Comparison of ENCODE assay signal across 3 worm cellular contexts in genomic region chrX:12664987-12665451, ce11.
TF ChIP-seq lines count a peak whose summit lies in the region.

No protein-coding gene starts in this region.

TF ChIP-seq in whole organism, L1 larva, 84 proteins besides CTCF, POLR2A, EP300 and RAD21 (continued from another document and continues in another):
- TF ChIP-seq zip-4 (GFP tag; optimal IDR thresholded peaks at IDR 0.05; lab: Kevin White, UChicago) (peak; percentile 36), unc-62 (GFP tag; optimal IDR thresholded peaks at IDR 0.05; lab: Kevin White, UChicago) (no peak), jun-1 (tag; optimal IDR thresholded peaks at IDR 0.05; lab: Kevin White, UChicago) (peak; percentile 40), mab-9 (GFP tag; IDR thresholded peaks at IDR 0.05; lab: Robert Waterston, UW) (peak; percentile 39; the same call in 1 of the 2 replicates), ztf-11 (tag; optimal IDR thresholded peaks at IDR 0.05; lab: Kevin White, UChicago) (peak in 1 of 2 experiments; percentile 59), pag-3 (tag; optimal IDR thresholded peaks at IDR 0.05; lab: Kevin White, UChicago; ENCODE audit: borderline replicate concordance, insufficient read depth) (no peak), sptf-1 (tag; optimal IDR thresholded peaks at IDR 0.05; lab: Kevin White, UChicago) (no peak), efl-1 (optimal IDR thresholded peaks at IDR 0.05; lab: Kevin White, UChicago) (peak; percentile 17 to 18), efl-1 (GFP tag; optimal IDR thresholded peaks at IDR 0.05 in 1 of 2; lab: Kevin White, UChicago) (peak in 1 of 2 experiments; percentile 93), aha-1 (tag; optimal IDR thresholded peaks at IDR 0.05; lab: Kevin White, UChicago) (no peak), nhr-85 (tag; lab: Kevin White, UChicago) (peak; percentile 69), fkh-10 (GFP tag; optimal IDR thresholded peaks at IDR 0.05; lab: Kevin White, UChicago) (peak; percentile 53), alr-1 (tag; optimal IDR thresholded peaks at IDR 0.05; lab: Kevin White, UChicago; ENCODE audit: borderline replicate concordance) (no peak), isw-1 (GFP tag; IDR thresholded peaks at IDR 0.05; lab: Robert Waterston, UW) (peak; percentile 33; the same call in 1 of the 2 replicates), nhr-12 (tag; optimal IDR thresholded peaks at IDR 0.05; lab: Kevin White, UChicago) (no peak), snpc-4 (tag; optimal IDR thresholded peaks at IDR 0.05; lab: Kevin White, UChicago) (peak; percentile 7), ztf-4 (tag; optimal IDR thresholded peaks at IDR 0.05; lab: Kevin White, UChicago) (peak; percentile 71), lsy-2 (tag; optimal IDR thresholded peaks at IDR 0.05; lab: Kevin White, UChicago) (peak; percentile 28 to 69), sox-4 (tag; optimal IDR thresholded peaks at IDR 0.05; lab: Kevin White, UChicago) (peak; percentile 50), unc-30 (tag; optimal IDR thresholded peaks at IDR 0.05; lab: Kevin White, UChicago) (no peak), nhr-19 (GFP tag; conservative IDR thresholded peaks at IDR 0.05; lab: Robert Waterston, UW) (peak; percentile 78), nhr-11 (tag; optimal IDR thresholded peaks at IDR 0.05; lab: Kevin White, UChicago) (no peak), nhr-28 (tag; optimal IDR thresholded peaks at IDR 0.05; lab: Kevin White, UChicago) (no peak), nhr-84 (tag; optimal IDR thresholded peaks at IDR 0.05; lab: Kevin White, UChicago) (no peak), nhr-90 (tag; optimal IDR thresholded peaks at IDR 0.05; lab: Kevin White, UChicago; ENCODE audit: poor library complexity) (peak; percentile 53), xbp-1 (tag; optimal IDR thresholded peaks at IDR 0.05; lab: Kevin White, UChicago) (peak; percentile 66), ceh-82 (tag; optimal IDR thresholded peaks at IDR 0.05; lab: Kevin White, UChicago) (peak; percentile 61 to 77 (median 69)), rnt-1 (tag; optimal IDR thresholded peaks at IDR 0.05; lab: Kevin White, UChicago) (peak; percentile 76), F16B12.6 (tag; optimal IDR thresholded peaks at IDR 0.05; lab: Kevin White, UChicago) (no peak), dpl-1 (GFP tag; optimal IDR thresholded peaks at IDR 0.05; lab: Kevin White, UChicago) (peak in 2 of 3 experiments; percentile 20 to 32), nhr-237 (tag; optimal IDR thresholded peaks at IDR 0.05; lab: Kevin White, UChicago) (no peak), fkh-4 (tag; optimal IDR thresholded peaks at IDR 0.05; lab: Kevin White, UChicago; ENCODE audit: borderline replicate concordance) (no peak), C16A3.4 (tag; optimal IDR thresholded peaks at IDR 0.05; lab: Kevin White, UChicago) (peak; percentile 51), mef-2 (tag; optimal IDR thresholded peaks at IDR 0.05; lab: Kevin White, UChicago) (peak; percentile 27), mep-1 (tag; optimal IDR thresholded peaks at IDR 0.05; lab: Kevin White, UChicago) (peak; percentile 63), fkh-8 (tag; optimal IDR thresholded peaks at IDR 0.05; lab: Kevin White, UChicago) (peak; percentile 65), skn-1 (tag; optimal IDR thresholded peaks at IDR 0.05; lab: Kevin White, UChicago) (peak; percentile 8), snu-23 (GFP tag; optimal IDR thresholded peaks at IDR 0.05; lab: Kevin White, UChicago) (peak; percentile 88), ama-1 (optimal IDR thresholded peaks at IDR 0.05; lab: Kevin White, UChicago) (peak; percentile 68), Y116A8C.19 (tag; optimal IDR thresholded peaks at IDR 0.05; lab: Kevin White, UChicago; ENCODE audit: borderline replicate concordance) (no peak), nhr-20 (tag; optimal IDR thresholded peaks at IDR 0.05; lab: Kevin White, UChicago) (peak; percentile 75), lin-15B (tag; optimal IDR thresholded peaks at IDR 0.05; lab: Kevin White, UChicago) (no peak)

TF ChIP-seq in whole organism, L3 larva, 47 proteins besides CTCF, POLR2A, EP300 and RAD21 (continued from another document):
- TF ChIP-seq egl-27 (tag; optimal IDR thresholded peaks at IDR 0.05; lab: Kevin White, UChicago) (peak; percentile 56), ama-1 (optimal IDR thresholded peaks at IDR 0.05; lab: Kevin White, UChicago) (peak; percentile 98), mdl-1 (tag; optimal IDR thresholded peaks at IDR 0.05; lab: Kevin White, UChicago) (no peak), nhr-25 (tag; optimal IDR thresholded peaks at IDR 0.05; lab: Kevin White, UChicago) (peak; percentile 53), unc-62 (GFP tag; optimal IDR thresholded peaks at IDR 0.05; lab: Kevin White, UChicago) (no peak), nhr-237 (tag; optimal IDR thresholded peaks at IDR 0.05; lab: Kevin White, UChicago) (no peak), nhr-43 (tag; optimal IDR thresholded peaks at IDR 0.05; lab: Kevin White, UChicago; ENCODE audit: poor library complexity, severe bottlenecking) (peak; percentile 77), hmg-11 (tag; optimal IDR thresholded peaks at IDR 0.05; lab: Kevin White, UChicago) (peak; percentile 98), lsy-12 (tag; optimal IDR thresholded peaks at IDR 0.05; lab: Kevin White, UChicago) (peak; percentile 98), elt-3 (tag; optimal IDR thresholded peaks at IDR 0.05; lab: Kevin White, UChicago) (no peak), R02D3.7 (tag; optimal IDR thresholded peaks at IDR 0.05; lab: Kevin White, UChicago) (peak; percentile 33), unc-39 (tag; optimal IDR thresholded peaks at IDR 0.05; lab: Kevin White, UChicago) (no peak), sea-2 (GFP tag; optimal IDR thresholded peaks at IDR 0.05; lab: Kevin White, UChicago) (no peak), skn-1 (tag; optimal IDR thresholded peaks at IDR 0.05; lab: Kevin White, UChicago) (peak; percentile 43), jun-1 (tag; optimal IDR thresholded peaks at IDR 0.05; lab: Kevin White, UChicago) (no peak), elt-1 (tag; optimal IDR thresholded peaks at IDR 0.05; lab: Kevin White, UChicago) (no peak), ztf-11 (tag; optimal IDR thresholded peaks at IDR 0.05; lab: Kevin White, UChicago) (no peak), nhr-76 (tag; optimal IDR thresholded peaks at IDR 0.05; lab: Kevin White, UChicago) (no peak), nfya-1 (tag; optimal IDR thresholded peaks at IDR 0.05; lab: Kevin White, UChicago; ENCODE audit: insufficient read depth) (peak; percentile 70), nhr-77 (tag; optimal IDR thresholded peaks at IDR 0.05; lab: Kevin White, UChicago) (peak; percentile 31), egl-5 (tag; optimal IDR thresholded peaks at IDR 0.05; lab: Kevin White, UChicago) (no peak), fos-1 (tag; optimal IDR thresholded peaks at IDR 0.05; lab: Kevin White, UChicago) (no peak), pha-4 (tag; optimal IDR thresholded peaks at IDR 0.05; lab: Kevin White, UChicago) (peak; percentile 71), nhr-67 (tag; optimal IDR thresholded peaks at IDR 0.05; lab: Kevin White, UChicago) (no peak), elt-2 (tag; optimal IDR thresholded peaks at IDR 0.05; lab: Kevin White, UChicago) (peak; percentile 54), ceh-16 (tag; optimal IDR thresholded peaks at IDR 0.05; lab: Kevin White, UChicago) (no peak)

TF ChIP-seq in whole organism, young adult, 124 proteins besides CTCF, POLR2A, EP300 and RAD21 (continued from another document and continues in another):
- TF ChIP-seq lir-1 (GFP tag; conservative IDR thresholded peaks at IDR 0.05; lab: Robert Waterston, UW) (peak; percentile 57; the same call in 1 of the 2 replicates), snpc-1.1 (tag; optimal IDR thresholded peaks at IDR 0.05; lab: Kevin White, UChicago; ENCODE audit: insufficient read depth) (peak; percentile 1), snpc-3.4 (tag; optimal IDR thresholded peaks at IDR 0.05; lab: Kevin White, UChicago) (peak; percentile 39), snpc-1.3 (tag; optimal IDR thresholded peaks at IDR 0.05; lab: Kevin White, UChicago; ENCODE audit: insufficient read depth) (peak; percentile 78), ztf-28 (GFP tag; IDR thresholded peaks at IDR 0.05; lab: Robert Waterston, UW) (peak; percentile 85), C06A6.2 (GFP tag; conservative IDR thresholded peaks at IDR 0.05; lab: Robert Waterston, UW) (peak; percentile 85), hsf-1 (GFP tag; IDR thresholded peaks at IDR 0.05; lab: Robert Waterston, UW) (peak; percentile 39; the same call in 1 of the 2 replicates), rcor-1 (GFP tag; IDR thresholded peaks at IDR 0.05; lab: Robert Waterston, UW) (peak; percentile 88), lin-35 (GFP tag; optimal IDR thresholded peaks at IDR 0.05; lab: Kevin White, UChicago) (peak in 1 of 3 experiments; percentile 82), snpc-4 (GFP tag; optimal IDR thresholded peaks at IDR 0.05; lab: Kevin White, UChicago) (peak; percentile 79), snpc-4 (tag; optimal IDR thresholded peaks at IDR 0.05; lab: Kevin White, UChicago) (peak in 3 of 4 experiments; percentile 45 to 76 (median 62)), nhr-90 (tag; optimal IDR thresholded peaks at IDR 0.05; lab: Kevin White, UChicago) (peak; percentile 93), attf-5 (GFP tag; optimal IDR thresholded peaks at IDR 0.05; lab: Kevin White, UChicago) (peak; percentile 84), egl-18 (GFP tag; IDR thresholded peaks at IDR 0.05; lab: Robert Waterston, UW) (peak; percentile 83), lag-1 (GFP tag; IDR thresholded peaks at IDR 0.05; lab: Robert Waterston, UW) (no peak), unc-62 (GFP tag; optimal IDR thresholded peaks at IDR 0.05; lab: Kevin White, UChicago) (no peak), cebp-1 (GFP tag; IDR thresholded peaks at IDR 0.05; lab: Robert Waterston, UW) (no peak), cebp-1 (tag; optimal IDR thresholded peaks at IDR 0.05; lab: Kevin White, UChicago) (peak; percentile 83), hmg-1.2 (GFP tag; IDR thresholded peaks at IDR 0.05; lab: Robert Waterston, UW) (peak; percentile 86), K11D2.4 (GFP tag; IDR thresholded peaks at IDR 0.05; lab: Robert Waterston, UW) (peak; percentile 78; the same call in 1 of the 2 replicates), Y56A3A.18 (GFP tag; IDR thresholded peaks at IDR 0.05; lab: Robert Waterston, UW) (peak; percentile 91), attf-3 (GFP tag; conservative IDR thresholded peaks at IDR 0.05; lab: Robert Waterston, UW) (no peak), ztf-22 (GFP tag; optimal IDR thresholded peaks at IDR 0.05; lab: Kevin White, UChicago) (no peak), ztf-3 (GFP tag; optimal IDR thresholded peaks at IDR 0.05; lab: Kevin White, UChicago) (peak; percentile 69), fkh-3 (tag; optimal IDR thresholded peaks at IDR 0.05; lab: Kevin White, UChicago) (peak; percentile 90), ceh-100 (GFP tag; IDR thresholded peaks at IDR 0.05; lab: Robert Waterston, UW) (peak; percentile 62), mel-28 (tag; optimal IDR thresholded peaks at IDR 0.05; lab: Kevin White, UChicago; ENCODE audit: borderline replicate concordance) (peak; percentile 51), athp-1 (tag; optimal IDR thresholded peaks at IDR 0.05; lab: Kevin White, UChicago) (peak; percentile 83), F37B4.10 (GFP tag; IDR thresholded peaks at IDR 0.05; lab: Robert Waterston, UW) (no peak), die-1 (tag; optimal IDR thresholded peaks at IDR 0.05; lab: Kevin White, UChicago) (peak; percentile 95), sdz-38 (tag; optimal IDR thresholded peaks at IDR 0.05; lab: Kevin White, UChicago) (no peak), F22D6.2 (tag; optimal IDR thresholded peaks at IDR 0.05; lab: Kevin White, UChicago) (peak; percentile 40), pbrm-1 (GFP tag; IDR thresholded peaks at IDR 0.05; lab: Robert Waterston, UW) (peak; percentile 86), egl-44 (GFP tag; IDR thresholded peaks at IDR 0.05; lab: Robert Waterston, UW) (peak; percentile 94), pha-4 (tag; optimal IDR thresholded peaks at IDR 0.05; lab: Kevin White, UChicago) (no peak), F33H1.4 (GFP tag; IDR thresholded peaks at IDR 0.05; lab: Robert Waterston, UW) (no peak), bed-2 (GFP tag; IDR thresholded peaks at IDR 0.05; lab: Robert Waterston, UW) (0 out of 2 replicates have a peak, but pooled peaks have one; percentile 53), Y79H2A.3 (GFP tag; conservative IDR thresholded peaks at IDR 0.05; lab: Robert Waterston, UW) (peak; percentile 30; the same call in 1 of the 2 replicates), ceh-40 (GFP tag; IDR thresholded peaks at IDR 0.05; lab: Robert Waterston, UW) (0 out of 2 replicates have a peak, but pooled peaks have one; percentile 47), him-1 (tag; optimal IDR thresholded peaks at IDR 0.05; lab: Kevin White, UChicago) (peak; percentile 96), attf-6 (GFP tag; IDR thresholded peaks at IDR 0.05; lab: Robert Waterston, UW) (0 out of 2 replicates have a peak, but pooled peaks have one; percentile 50), F23B12.7 (tag; optimal IDR thresholded peaks at IDR 0.05; lab: Kevin White, UChicago; ENCODE audit: insufficient read depth) (peak; percentile 73), lin-54 (GFP tag; optimal IDR thresholded peaks at IDR 0.05; lab: Kevin White, UChicago) (peak; percentile 76), hrde-1 (tag; optimal IDR thresholded peaks at IDR 0.05; lab: Kevin White, UChicago; ENCODE audit: borderline replicate concordance) (peak; percentile 55), nhr-27 (tag; optimal IDR thresholded peaks at IDR 0.05; lab: Kevin White, UChicago) (peak; percentile 70), K12H6.12 (tag; optimal IDR thresholded peaks at IDR 0.05; lab: Kevin White, UChicago) (peak; percentile 52), bed-1 (GFP tag; IDR thresholded peaks at IDR 0.05; lab: Robert Waterston, UW) (peak; percentile 79), hlh-26 (GFP tag; conservative IDR thresholded peaks at IDR 0.05; lab: Robert Waterston, UW) (no peak), nfya-1 (tag; optimal IDR thresholded peaks at IDR 0.05; lab: Kevin White, UChicago; ENCODE audit: borderline replicate concordance, insufficient read depth) (no peak), let-607 (tag; optimal IDR thresholded peaks at IDR 0.05; lab: Kevin White, UChicago) (peak; percentile 64 to 75), atf-7 (tag; optimal IDR thresholded peaks at IDR 0.05; lab: Kevin White, UChicago) (peak; percentile 73), dpl-1 (GFP tag; optimal IDR thresholded peaks at IDR 0.05; lab: Kevin White, UChicago) (no peak), aptf-2 (GFP tag; conservative IDR thresholded peaks at IDR 0.05; lab: Robert Waterston, UW) (0 out of 2 replicates have a peak, but pooled peaks have one; percentile 14), gei-17 (GFP tag; optimal IDR thresholded peaks at IDR 0.05; lab: Kevin White, UChicago) (peak; percentile 78), lsl-1 (GFP tag; optimal IDR thresholded peaks at IDR 0.05; lab: Kevin White, UChicago) (peak; percentile 1), B0261.1 (tag; optimal IDR thresholded peaks at IDR 0.05; lab: Kevin White, UChicago) (peak; percentile 97), lin-40 (tag; optimal IDR thresholded peaks at IDR 0.05; lab: Kevin White, UChicago) (peak; percentile 85), nfya-2 (GFP tag; IDR thresholded peaks at IDR 0.05; lab: Robert Waterston, UW) (no peak), mes-4 (tag; optimal IDR thresholded peaks at IDR 0.05; lab: Kevin White, UChicago) (peak; percentile 85), zfh-2 (GFP tag; conservative IDR thresholded peaks at IDR 0.05; lab: Robert Waterston, UW) (peak; percentile 73), cebp-2 (GFP tag; IDR thresholded peaks at IDR 0.05; lab: Robert Waterston, UW) (peak; percentile 90; the same call in 1 of the 2 replicates), tbp1 (GFP tag; optimal IDR thresholded peaks at IDR 0.05; lab: Kevin White, UChicago) (peak; percentile 98), egrh-3 (GFP tag; IDR thresholded peaks at IDR 0.05; lab: Robert Waterston, UW) (peak; percentile 75), F10E7.11 (tag; optimal IDR thresholded peaks at IDR 0.05; lab: Kevin White, UChicago) (peak; percentile 39), ztf-25 (GFP tag; IDR thresholded peaks at IDR 0.05; lab: Robert Waterston, UW) (peak; percentile 95), akir-1 (GFP tag; optimal IDR thresholded peaks at IDR 0.05; lab: Kevin White, UChicago) (peak; percentile 39), B0336.3 (GFP tag; IDR thresholded peaks at IDR 0.05; lab: Robert Waterston, UW) (peak; percentile 65), Y95B8A.8 (GFP tag; IDR thresholded peaks at IDR 0.05; lab: Robert Waterston, UW) (peak; percentile 68; the same call in 1 of the 2 replicates), somi-1 (GFP tag; optimal IDR thresholded peaks at IDR 0.05; lab: Kevin White, UChicago) (peak; percentile 71)
